Worm (Caenorhabditis elegans): ENCODE measurements around the gene scd-2.

DNA sequence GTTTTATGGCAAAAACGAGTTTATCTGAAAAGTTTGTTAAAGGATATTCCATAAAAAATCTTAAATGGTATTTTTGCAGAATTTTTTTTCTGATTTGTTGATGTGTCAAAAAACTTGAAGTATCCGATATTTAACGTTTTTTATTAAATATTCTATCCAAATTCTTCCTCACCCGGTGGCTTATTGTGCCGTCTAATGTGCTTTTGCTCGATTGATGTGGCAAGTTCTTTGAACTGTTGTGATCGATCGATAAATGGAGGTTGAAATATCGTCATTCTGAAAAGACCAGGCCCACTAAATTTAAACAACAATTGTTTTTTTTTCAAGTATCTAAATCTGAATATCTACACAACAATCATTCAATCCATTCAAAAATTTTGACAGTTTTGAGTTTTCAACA lies 22.1 kb downstream of the scd-2 start, which contains the start of gene syx-18:
- TF ChIP-seq klf-2 (GFP tag; conservative IDR thresholded peaks at IDR 0.05) (no peak), ztf-29 (GFP tag; IDR thresholded peaks at IDR 0.05) (no peak)
